Worm (Caenorhabditis elegans): ENCODE data around the gene F16H6.7.

DNA sequence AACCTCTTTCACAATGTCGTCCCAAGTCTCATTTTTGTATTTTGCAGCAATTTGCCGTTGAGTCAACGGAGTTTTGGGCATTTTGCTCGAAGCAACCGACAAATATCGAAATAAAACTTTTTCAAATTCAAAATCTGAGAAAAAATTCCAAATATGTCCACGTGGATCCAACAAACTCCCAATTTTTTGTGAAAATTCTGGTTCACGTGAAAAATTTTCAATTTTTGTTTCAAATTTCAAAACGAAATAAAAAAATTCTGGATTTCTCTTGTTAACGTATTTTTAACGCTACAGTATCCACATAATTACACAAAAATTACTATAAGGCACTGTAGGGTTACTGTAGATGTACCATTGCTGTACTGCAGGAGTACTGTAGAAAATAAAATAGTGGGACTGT is 47.7 kb downstream of the F16H6.7 start, which contains the start of gene C14A6.13:
- TF ChIP-seq him-1 (tag; optimal IDR thresholded peaks at IDR 0.05): no peak
- TF ChIP-seq dao-5 (tag; optimal IDR thresholded peaks at IDR 0.05): no peak
- no peak for TF ChIP-seq W03F9.2 (tag; optimal IDR thresholded peaks at IDR 0.05)

Data from whole organism, L4/young adult.